Fruit fly (Drosophila melanogaster) whole organism, embryonic: ENCODE results near the gene CG43085.

Experiments
- Antp ChIP-seq: fragments of 200-800 bp; sonication (Bioruptor generic); optimal IDR thresholded peaks from 3 replicates; lab custom pipeline; 2016; ENCODE audit warnings: missing biosample characterization, missing genetic modification characterization
- Atf3 ChIP-seq: fragments of 200-800 bp; sonication (Bioruptor generic); optimal IDR thresholded peaks from 3 replicates; lab custom pipeline; 2016; ENCODE audit warnings: missing biosample characterization, missing genetic modification characterization
- Atf6 ChIP-seq: fragments of 200-800 bp; sonication (Bioruptor generic); IDR thresholded peaks from 2 replicates; pipeline ENCODE4 v1.3.6; 2022; ENCODE audit warnings: missing biosample characterization, missing genetic modification characterization
- Awh ChIP-seq: fragments of 200-800 bp; sonication (Bioruptor generic); IDR thresholded peaks from 2 replicates; pipeline ENCODE4, ENCODE4 v1.3.6; 2022; ENCODE audit warnings: missing biosample characterization, missing genetic modification characterization
- Bdp1 ChIP-seq: fragments of 200-800 bp; sonication (Bioruptor generic); optimal IDR thresholded peaks from 3 replicates; lab custom pipeline; 2016; ENCODE audit warnings: missing biosample characterization, missing genetic modification characterization
- CG10147 ChIP-seq: fragments of 200-800 bp; sonication (Bioruptor generic); optimal IDR thresholded peaks from 2 replicates; lab custom pipeline; 2019; ENCODE audit warnings: missing biosample characterization, mild to moderate bottlenecking, missing genetic modification characterization, moderate library complexity
- CG10267 ChIP-seq: fragments of 200-800 bp; sonication (Bioruptor generic); optimal IDR thresholded peaks from 2 replicates; lab custom pipeline; 2018; ENCODE audit warnings: missing biosample characterization, mild to moderate bottlenecking, missing genetic modification characterization, moderate library complexity
- CG10654 ChIP-seq: fragments of 200-800 bp; sonication (Bioruptor generic); optimal IDR thresholded peaks from 2 replicates; lab custom pipeline; 2016; ENCODE audit warnings: missing biosample characterization, missing genetic modification characterization
- CG12104 ChIP-seq: fragments of 200-800 bp; sonication (Bioruptor generic); optimal IDR thresholded peaks from 3 replicates; lab custom pipeline; 2016; ENCODE audit warnings: missing biosample characterization, missing genetic modification characterization
- CG13624 ChIP-seq: fragments of 200-800 bp; sonication (Bioruptor generic); optimal IDR thresholded peaks from 2 replicates; lab custom pipeline; 2016; ENCODE audit warnings: missing biosample characterization, missing genetic modification characterization
- CG13894 ChIP-seq: fragments of 200-800 bp; sonication (Bioruptor generic); optimal IDR thresholded peaks from 3 replicates; lab custom pipeline; 2018; ENCODE audit warnings: missing biosample characterization, mild to moderate bottlenecking, missing genetic modification characterization, moderate library complexity
- CG14667 ChIP-seq: fragments of 200-800 bp; sonication (Bioruptor generic); IDR thresholded peaks from 2 replicates; pipeline ENCODE4 v1.3.6; 2022; ENCODE audit warnings: missing biosample characterization, missing genetic modification characterization
- CG15269 ChIP-seq: fragments of 200-800 bp; sonication (Bioruptor generic); optimal IDR thresholded peaks from 2 replicates; lab custom pipeline; 2018; ENCODE audit warnings: missing biosample characterization, mild to moderate bottlenecking, missing genetic modification characterization, moderate library complexity
- CG15514 ChIP-seq: fragments of 200-800 bp; sonication (Bioruptor generic); optimal IDR thresholded peaks from 3 replicates; lab custom pipeline; 2017; ENCODE audit warnings: missing biosample characterization, missing genetic modification characterization, mild to moderate bottlenecking, moderate library complexity, missing genetic modification reagents
- CG17912 ChIP-seq: fragments of 200-800 bp; sonication (Bioruptor generic); optimal IDR thresholded peaks from 2 replicates; lab custom pipeline; 2018; ENCODE audit warnings: missing biosample characterization, mild to moderate bottlenecking, missing genetic modification characterization
- CG2889 ChIP-seq: fragments of 200-800 bp; sonication (Bioruptor generic); IDR thresholded peaks from 3 replicates; pipeline ENCODE4 v1.3.6; 2022; ENCODE audit warnings: missing biosample characterization, missing genetic modification characterization
- CG3838 ChIP-seq: fragments of 200-800 bp; sonication (Bioruptor generic); optimal IDR thresholded peaks from 3 replicates; lab custom pipeline; 2016; ENCODE audit warnings: missing biosample characterization, missing genetic modification characterization
- CG4617 ChIP-seq: fragments of 200-800 bp; sonication (Bioruptor generic); optimal IDR thresholded peaks from 3 replicates; lab custom pipeline; 2016; ENCODE audit warnings: missing biosample characterization, missing genetic modification characterization, borderline replicate concordance
- CG6854 ChIP-seq: fragments of 200-800 bp; sonication (Bioruptor generic); optimal IDR thresholded peaks from 3 replicates; lab custom pipeline; 2017; ENCODE audit warnings: missing biosample characterization, mild to moderate bottlenecking, missing genetic modification characterization
- CG7372 ChIP-seq: fragments of 200-800 bp; sonication (Bioruptor generic); IDR thresholded peaks from 2 replicates; pipeline ENCODE4 v1.3.6; 2022; ENCODE audit warnings: missing biosample characterization, missing genetic modification characterization
- CG9727 ChIP-seq: fragments of 200-800 bp; sonication (Bioruptor generic); optimal IDR thresholded peaks from 3 replicates; lab custom pipeline; 2017; ENCODE audit warnings: missing biosample characterization, mild to moderate bottlenecking, missing genetic modification characterization
- CG9817 ChIP-seq: fragments of 200-800 bp; sonication (Bioruptor generic); optimal IDR thresholded peaks from 2 replicates; lab custom pipeline; 2018; ENCODE audit warnings: missing biosample characterization, mild to moderate bottlenecking, missing genetic modification characterization, moderate library complexity
- CoRest ChIP-seq: fragments of 200-800 bp; sonication (Bioruptor generic); optimal IDR thresholded peaks from 3 replicates; lab custom pipeline; 2018; ENCODE audit warnings: missing biosample characterization, mild to moderate bottlenecking, missing genetic modification characterization, moderate library complexity
- D19B ChIP-seq: fragments of 200-800 bp; sonication (Bioruptor generic); optimal IDR thresholded peaks from 2 replicates; lab custom pipeline; 2017; ENCODE audit warnings: missing biosample characterization, mild to moderate bottlenecking, missing genetic modification characterization
- Deaf1 ChIP-seq: fragments of 200-800 bp; optimal IDR thresholded peaks from 3 replicates; lab custom pipeline; 2019; ENCODE audit warnings: missing biosample characterization, mild to moderate bottlenecking, missing genetic modification characterization, moderate library complexity
- Fer1 ChIP-seq: fragments of 200-800 bp; sonication (Bioruptor generic); optimal IDR thresholded peaks from 2 replicates; lab custom pipeline; 2017; ENCODE audit warnings: missing biosample characterization, mild to moderate bottlenecking, missing genetic modification characterization
- HLH54F ChIP-seq: fragments of 200-800 bp; sonication (Bioruptor generic); optimal IDR thresholded peaks from 3 replicates; lab custom pipeline; 2016; ENCODE audit warnings: missing biosample characterization, missing genetic modification characterization
- Hr51 ChIP-seq, 2 experiments: fragments of 200-800 bp; sonication (Bioruptor generic); optimal IDR thresholded peaks; 2 replicates in 1 of 2; 3 replicates in 1 of 2; lab custom pipeline; 2016 to 2018; ENCODE audit warnings: missing biosample characterization in 2 of 2, missing genetic modification characterization in 2 of 2, mild to moderate bottlenecking in 1 of 2, moderate library complexity in 1 of 2
- MESR4 ChIP-seq: fragments of 200-800 bp; sonication (Bioruptor generic); optimal IDR thresholded peaks from 2 replicates; lab custom pipeline; 2018; ENCODE audit warnings: missing biosample characterization, mild to moderate bottlenecking, missing genetic modification characterization, moderate library complexity
- Mes4 ChIP-seq: fragments of 200-800 bp; sonication (Bioruptor generic); optimal IDR thresholded peaks from 2 replicates; lab custom pipeline; 2016; ENCODE audit warnings: missing biosample characterization, missing genetic modification characterization
- Pdp1 ChIP-seq, 2 experiments: fragments of 200-800 bp; sonication (Bioruptor generic); optimal IDR thresholded peaks; 3 replicates each; lab custom pipeline; 2016; ENCODE audit warnings: missing biosample characterization in 2 of 2, missing genetic modification characterization in 2 of 2, mild to moderate bottlenecking in 1 of 2, moderate library complexity in 1 of 2
- Ptx1 ChIP-seq: fragments of 200-800 bp; sonication (Bioruptor generic); IDR thresholded peaks from 2 replicates; pipeline ENCODE4 v1.3.6; 2022; ENCODE audit warnings: missing biosample characterization, missing genetic modification characterization
- Rfx ChIP-seq: fragments of 200-800 bp; sonication (Bioruptor generic); IDR thresholded peaks from 2 replicates; pipeline ENCODE4 v1.3.6; 2022; ENCODE audit warnings: missing biosample characterization, missing genetic modification characterization
- Spps ChIP-seq: fragments of 200-800 bp; sonication (Bioruptor generic); optimal IDR thresholded peaks from 2 replicates; lab custom pipeline; 2018; ENCODE audit warnings: missing biosample characterization, mild to moderate bottlenecking, missing genetic modification characterization
- Trl ChIP-seq, 3 experiments: fragments of >200 bp in 2 of 3; fragments of 200-800 bp in 1 of 3; sonication (Bioruptor generic) in 1 of 3; optimal IDR thresholded peaks; 2 replicates in 1 of 3; 3 replicates in 2 of 3; lab custom pipeline; 2016 to 2017; ENCODE audit warnings: missing biosample characterization in 1 of 3, missing genetic modification characterization in 1 of 3
- al ChIP-seq: fragments of 200-800 bp; sonication (Bioruptor generic); IDR thresholded peaks from 2 replicates; pipeline ENCODE4 v1.3.6; 2022; ENCODE audit warnings: missing biosample characterization, missing genetic modification characterization
- bigmax ChIP-seq: fragments of 200-800 bp; sonication (Bioruptor generic); optimal IDR thresholded peaks from 2 replicates; lab custom pipeline; 2018; ENCODE audit warnings: missing biosample characterization, mild to moderate bottlenecking, missing genetic modification characterization
- br ChIP-seq: fragments of >200 bp; optimal IDR thresholded peaks from 2 replicates; lab custom pipeline; 2017
- esg ChIP-seq: fragments of 200-800 bp; sonication (Bioruptor generic); conservative IDR thresholded peaks from 2 replicates; pipeline ENCODE4 v1.3.6; 2022; ENCODE audit warnings: missing biosample characterization, missing genetic modification characterization
- exex ChIP-seq: fragments of 200-800 bp; sonication (Bioruptor generic); optimal IDR thresholded peaks from 4 replicates; lab custom pipeline; 2018; ENCODE audit warnings: missing biosample characterization, mild to moderate bottlenecking, missing genetic modification characterization, moderate library complexity
- ftz-f1 ChIP-seq: fragments of 200-800 bp; sonication (Bioruptor generic); optimal IDR thresholded peaks from 2 replicates; lab custom pipeline; 2016; ENCODE audit warnings: missing biosample characterization, missing genetic modification characterization
- grn ChIP-seq: fragments of 200-800 bp; sonication (Bioruptor generic); optimal IDR thresholded peaks from 3 replicates; lab custom pipeline; 2017; ENCODE audit warnings: missing biosample characterization, missing genetic modification characterization
- lab ChIP-seq: fragments of 200-800 bp; sonication (Bioruptor generic); optimal IDR thresholded peaks from 3 replicates; lab custom pipeline; 2017; ENCODE audit warnings: missing biosample characterization, missing genetic modification characterization, mild to moderate bottlenecking, moderate library complexity, missing genetic modification reagents
- nerfin-1 ChIP-seq: fragments of 200-800 bp; sonication (Bioruptor generic); optimal IDR thresholded peaks from 3 replicates; lab custom pipeline; 2019; ENCODE audit warnings: missing biosample characterization, mild to moderate bottlenecking, missing genetic modification characterization, moderate library complexity
- p53 ChIP-seq: fragments of 200-800 bp; sonication (Bioruptor generic); optimal IDR thresholded peaks from 2 replicates; lab custom pipeline; 2016; ENCODE audit warnings: missing biosample characterization, missing genetic modification characterization
- so ChIP-seq: fragments of 200-800 bp; sonication (Bioruptor generic); IDR thresholded peaks from 3 replicates; pipeline ENCODE4 v1.3.6; 2022; ENCODE audit warnings: missing biosample characterization, missing genetic modification characterization
- sob ChIP-seq: fragments of 200-800 bp; sonication (Bioruptor generic); IDR thresholded peaks from 2 replicates; pipeline ENCODE4 v1.3.6; 2022; ENCODE audit warnings: missing biosample characterization, missing genetic modification characterization
- sug ChIP-seq: fragments of 200-800 bp; optimal IDR thresholded peaks from 2 replicates; lab custom pipeline; 2019; ENCODE audit warnings: missing biosample characterization, mild to moderate bottlenecking, missing genetic modification characterization, moderate library complexity

Gene CG43085

dm6 chr3L:17657728-17658379 lies 11.3 kb upstream of the CG43085 start (continued):
- TF ChIP-seq sug (tag; lab: Kevin White, UChicago) (peak; percentile 95), Awh (no peak), Mes4 (GFP tag; lab: Kevin White, UChicago) (no peak), Trl (optimal IDR thresholded peaks at IDR 0.05; lab: Kevin White, UChicago) (no peak), Trl (GFP tag; optimal IDR thresholded peaks at IDR 0.05; lab: Kevin White, UChicago) (no peak), MESR4 (GFP tag; lab: Kevin White, UChicago) (no peak), CG10267 (tag; lab: Kevin White, UChicago) (peak; percentile 27), D19B (peak; percentile 24), sob (GFP tag; lab: Robert Waterston, UW) (0 out of 2 replicates have a peak, but pooled peaks have one; percentile 28), lab (peak; percentile 63), CG9817 (tag; lab: Kevin White, UChicago) (no peak), Spps (peak; percentile 15), grn (GFP tag; lab: Kevin White, UChicago) (no peak), CG15269 (tag; lab: Kevin White, UChicago) (peak; percentile 54), Rfx (GFP tag; lab: Robert Waterston, UW) (0 out of 2 replicates have a peak, but pooled peaks have one; percentile 4), nerfin-1 (no peak), so (GFP tag; lab: Robert Waterston, UW) (no peak), CG6854 (peak; percentile 36), CG10654 (GFP tag; lab: Kevin White, UChicago) (no peak), ftz-f1 (GFP tag; lab: Kevin White, UChicago) (no peak), HLH54F (GFP tag; lab: Kevin White, UChicago) (peak; percentile 9), Pdp1 (GFP tag; optimal IDR thresholded peaks at IDR 0.05; lab: Kevin White, UChicago) (peak; percentile 3 to 35), Bdp1 (peak; percentile 31), bigmax (no peak), br (lab: Kevin White, UChicago) (no peak), Atf6 (GFP tag; lab: Robert Waterston, UW) (peak; percentile 39; the same call in 1 of the 2 replicates), CG10147 (GFP tag; lab: Kevin White, UChicago) (peak; percentile 23), CG3838 (GFP tag; lab: Kevin White, UChicago) (no peak), CG13624 (GFP tag; lab: Kevin White, UChicago) (no peak)

DNA sequence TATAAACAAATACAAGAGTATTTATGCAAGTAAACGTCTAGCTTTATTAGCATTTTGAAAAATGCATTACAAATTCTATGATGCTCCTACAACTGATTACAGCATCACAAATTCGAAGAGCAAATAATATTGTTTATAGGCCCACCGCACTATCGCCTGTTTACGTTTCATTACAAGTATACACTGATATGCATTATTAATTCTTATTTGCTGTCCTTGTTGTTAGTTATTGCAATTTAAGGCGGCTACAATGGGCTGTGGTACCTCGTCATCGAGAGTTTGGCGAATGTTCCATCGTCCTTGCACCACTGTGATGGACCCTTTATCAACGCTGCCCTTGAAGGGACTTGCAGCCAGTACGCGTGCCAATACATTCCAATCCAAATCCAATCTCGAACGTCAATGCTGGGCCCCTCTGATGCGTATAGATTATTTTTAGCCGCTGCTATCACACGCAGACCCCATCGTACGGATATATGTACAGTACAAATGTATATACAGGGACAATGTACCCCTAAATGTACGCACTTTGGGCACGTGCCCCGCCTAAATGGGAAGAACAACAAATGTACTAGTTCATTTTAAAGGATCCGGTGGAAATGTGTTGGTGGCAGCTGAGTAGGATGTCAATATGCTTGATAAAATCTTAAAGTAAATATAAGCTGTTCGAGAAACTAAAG lies 10.3 kb upstream of the CG43085 start:
- TF ChIP-seq esg (GFP tag; lab: Robert Waterston, UW), result no peak
- no peak for TF ChIP-seq p53 (GFP tag; lab: Kevin White, UChicago)
- TF ChIP-seq Hr51 (GFP tag; optimal IDR thresholded peaks at IDR 0.05; lab: Kevin White, UChicago), result no peak
- TF ChIP-seq CG2889, result no peak
- TF ChIP-seq Ptx1, result no peak
- TF ChIP-seq al (GFP tag; lab: Robert Waterston, UW), result no peak
- peak; percentile 2 for TF ChIP-seq CG12104 (GFP tag; lab: Kevin White, UChicago)
- no peak for TF ChIP-seq CG7372
- no peak for TF ChIP-seq CG4617 (GFP tag; lab: Kevin White, UChicago)
- TF ChIP-seq CoRest (tag; lab: Kevin White, UChicago), result no peak
- TF ChIP-seq CG9817 (tag; lab: Kevin White, UChicago), result no peak
- TF ChIP-seq exex (tag; lab: Kevin White, UChicago), result no peak
- no peak for TF ChIP-seq Antp (GFP tag; lab: Kevin White, UChicago)
- TF ChIP-seq CG9727, result no peak
- no peak for TF ChIP-seq CG14667 (GFP tag; lab: Robert Waterston, UW)
- TF ChIP-seq Deaf1 (tag; lab: Kevin White, UChicago), result no peak
- TF ChIP-seq Atf3, result no peak
- no peak for TF ChIP-seq lab
- no peak for TF ChIP-seq CG17912 (GFP tag; lab: Kevin White, UChicago)
- TF ChIP-seq CG15514, result no peak
- no peak for TF ChIP-seq Trl (optimal IDR thresholded peaks at IDR 0.05; lab: Kevin White, UChicago)
- no peak for TF ChIP-seq Trl (GFP tag; optimal IDR thresholded peaks at IDR 0.05; lab: Kevin White, UChicago)
- TF ChIP-seq CG13894, result no peak
- TF ChIP-seq Fer1 (GFP tag; lab: Kevin White, UChicago), result no peak
